Worm (Caenorhabditis elegans) whole organism, late embryonic: Measurements from ENCODE around the gene nstp-5.

Experiments used
- K09A11.1 ChIP-seq: sonication (generic microtip); optimal IDR thresholded peaks from 2 replicates; lab custom pipeline; 2017; ENCODE audit warnings: antibody characterized with exemption, mild to moderate bottlenecking, missing genetic modification characterization, missing compliant biosample characterization; ENCODE audit not compliant: insufficient read depth
- ama-1 ChIP-seq: fragments of 150-350 bp; optimal IDR thresholded peaks from 2 replicates; lab custom pipeline; 2014
- dmd-4 ChIP-seq: sonication (generic microtip); optimal IDR thresholded peaks from 2 replicates; lab custom pipeline; 2016; ENCODE audit warnings: borderline replicate concordance, missing genetic modification characterization, missing compliant biosample characterization
- pha-4 ChIP-seq: fragments of 150-350 bp; optimal IDR thresholded peaks from 2 replicates; lab custom pipeline; 2018; ENCODE audit warnings: missing biosample characterization, missing genetic modification reagents, missing genetic modification characterization
- sox-4 ChIP-seq: sonication (generic microtip); optimal IDR thresholded peaks from 2 replicates; lab custom pipeline; 2017; ENCODE audit warnings: mild to moderate bottlenecking, missing genetic modification characterization, inconsistent platforms, missing compliant biosample characterization

- TF ChIP-seq sox-4 (tag; lab: Kevin White, UChicago): no peak
- no peak for TF ChIP-seq ama-1
- TF ChIP-seq pha-4 (tag; lab: Kevin White, UChicago): no peak
- TF ChIP-seq K09A11.1 (tag; lab: Kevin White, UChicago): no peak
- TF ChIP-seq dmd-4 (tag; lab: Kevin White, UChicago): no peak
These were observed 805 bp upstream of the nstp-5 start for ce11 chrIV:12854372-12855114.
